Fruit fly (Drosophila melanogaster) ovary, adult (tissue): ENCODE measurements around the gene CG12773.

Experiments
- CG17801 ChIP-seq: fragments of 200-800 bp; optimal IDR thresholded peaks from 2 replicates; lab custom pipeline; 2019; ENCODE audit warnings: missing biosample characterization, mild to moderate bottlenecking, missing genetic modification characterization, moderate library complexity; ENCODE audit not compliant: partially characterized antibody

CG12773 gene

DNA sequence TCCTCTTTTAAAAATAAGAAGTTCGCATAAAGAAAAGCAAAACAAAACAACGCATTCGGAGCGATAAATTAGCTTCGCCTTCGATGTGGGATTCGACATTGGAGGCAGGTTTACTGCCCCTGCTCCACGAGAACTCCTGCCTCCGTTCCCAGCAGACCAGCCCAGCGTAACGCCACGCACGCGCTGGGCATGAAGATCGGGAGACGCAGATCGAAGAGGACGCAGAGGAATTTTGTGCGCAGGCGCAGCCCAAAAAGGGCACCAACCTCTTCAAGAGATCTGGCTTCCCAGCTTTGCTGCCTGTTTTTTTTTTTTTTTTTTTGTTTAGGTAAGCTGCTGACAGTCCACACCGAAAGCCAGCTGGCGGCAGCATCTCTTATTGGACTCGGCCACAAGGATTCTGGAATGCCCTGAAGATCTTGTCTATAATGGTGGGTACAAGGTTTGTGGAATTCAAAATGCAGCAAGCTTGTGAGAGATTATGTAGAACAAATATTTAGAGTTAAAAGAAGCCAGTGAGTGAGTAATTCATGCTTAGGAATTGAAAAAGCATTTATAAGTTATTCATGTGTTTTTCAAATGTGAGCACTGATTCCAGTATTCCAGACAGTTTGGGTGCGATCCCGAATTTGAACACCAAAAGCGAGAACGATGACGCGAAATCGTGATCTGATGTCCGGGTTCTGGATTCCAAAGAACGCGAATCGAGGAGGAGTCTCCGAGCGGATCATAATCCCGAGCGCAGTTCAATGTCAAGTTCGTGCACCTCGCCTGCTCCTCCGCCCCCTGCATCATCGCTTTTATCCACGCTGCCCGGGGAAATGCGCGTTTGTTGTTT, 33.4 kb downstream of the CG12773 start:
- TF ChIP-seq CG17801 (GFP tag; lab: Kevin White, UChicago): no peak

DNA sequence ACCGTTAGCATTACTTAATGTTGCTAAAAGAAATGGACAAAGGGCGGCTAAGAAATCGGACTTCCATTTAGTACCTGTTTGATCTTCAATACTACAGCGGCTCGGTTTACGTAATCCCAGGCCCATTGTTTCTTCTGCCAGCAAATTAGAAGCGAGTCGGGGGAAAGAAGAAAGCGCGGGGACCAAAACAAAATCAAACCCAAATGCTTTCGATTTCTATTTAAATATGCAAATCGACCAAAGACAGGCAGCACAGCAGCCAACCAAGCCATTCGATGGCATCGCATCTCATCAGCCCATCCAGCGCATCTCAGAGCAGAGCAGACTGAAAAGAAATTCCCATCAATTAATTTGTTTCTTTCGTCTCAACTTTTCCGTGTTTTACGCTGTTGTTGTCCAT, 41.3 kb downstream of the CG12773 start:
- TF ChIP-seq CG17801 (GFP tag; lab: Kevin White, UChicago): no peak

DNA sequence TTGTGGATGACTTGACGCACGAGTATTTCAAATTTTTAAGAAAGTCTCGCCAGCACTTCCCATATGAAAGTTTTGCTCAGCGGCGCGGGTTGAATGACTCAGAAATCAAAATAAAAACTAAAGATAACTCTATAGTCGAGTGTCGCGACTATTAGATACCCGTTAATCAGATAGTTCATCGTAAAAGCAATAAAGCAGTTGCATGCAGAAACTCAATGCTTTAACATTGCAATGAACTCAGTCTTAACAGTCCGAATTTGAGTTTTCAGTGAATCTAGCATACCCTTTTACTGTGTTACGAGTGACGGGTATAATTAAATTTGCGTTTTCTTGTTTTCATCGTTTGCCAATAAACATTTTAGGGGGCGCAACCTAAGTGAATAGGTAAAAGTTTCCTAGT, 42.6 kb downstream of the CG12773 start:
- no peak for TF ChIP-seq CG17801 (GFP tag; lab: Kevin White, UChicago)

DNA sequence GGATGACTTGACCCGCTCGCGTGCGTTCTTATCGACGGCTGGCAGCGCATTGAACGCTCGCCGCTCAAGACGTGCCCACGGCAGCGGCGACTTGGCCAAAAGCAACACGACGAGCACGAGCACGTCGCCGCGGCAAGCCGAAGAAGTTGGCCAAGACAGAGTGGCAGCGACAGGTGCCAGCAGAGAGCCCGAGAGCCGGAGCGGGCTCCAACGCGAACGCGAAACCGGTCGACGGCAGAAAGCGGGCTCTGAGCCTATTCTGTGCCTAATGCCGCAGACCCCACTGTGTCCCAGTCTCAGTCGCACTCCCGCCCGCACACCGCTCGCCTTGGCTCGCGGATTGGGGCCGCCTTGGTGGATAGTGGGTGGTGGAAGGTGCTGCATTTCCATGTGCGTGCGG, 45.3 kb downstream of the CG12773 start:
- TF ChIP-seq CG17801 (GFP tag; lab: Kevin White, UChicago): no peak

DNA sequence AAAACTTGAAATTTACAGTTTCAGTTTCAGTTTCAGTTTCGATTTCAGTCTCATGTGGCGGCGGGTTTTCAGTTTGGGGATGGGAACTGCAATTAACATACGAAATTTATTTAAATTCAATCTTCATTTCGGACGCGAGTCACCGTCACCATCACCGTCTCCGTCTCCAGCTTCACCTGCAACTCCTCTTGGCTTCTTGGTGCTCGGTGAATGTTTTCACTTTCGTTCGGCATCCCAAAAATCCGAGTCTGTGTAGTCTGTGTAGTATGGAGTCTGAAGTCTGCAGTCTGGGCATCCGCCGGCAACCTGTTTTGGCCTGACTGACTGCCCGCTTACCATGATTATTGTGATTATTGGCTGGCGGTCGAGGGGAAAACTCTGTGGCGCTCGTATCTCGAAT, 49.8 kb downstream of the CG12773 start:
- no peak for TF ChIP-seq CG17801 (GFP tag; lab: Kevin White, UChicago)

DNA sequence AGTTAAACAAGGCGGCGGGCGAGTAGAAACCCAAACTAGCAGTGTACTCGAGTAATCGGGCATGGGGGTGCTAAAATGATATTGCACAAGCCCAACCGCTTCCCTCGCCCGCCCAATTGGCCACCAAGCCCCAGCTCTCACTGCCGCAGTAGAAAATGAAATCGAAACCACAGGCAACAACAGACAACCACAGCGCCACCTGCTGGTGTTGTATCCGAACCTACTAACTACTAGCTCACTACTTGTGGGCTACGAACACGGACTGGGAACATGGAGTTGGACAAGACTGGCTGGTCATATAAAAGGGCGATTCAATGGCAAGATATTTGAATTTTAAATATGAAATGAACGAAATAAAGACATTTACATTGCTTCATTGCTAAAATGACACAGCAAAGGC, 53.9 kb downstream of the CG12773 start:
- TF ChIP-seq CG17801 (GFP tag; lab: Kevin White, UChicago): no peak
